Worm (Caenorhabditis elegans) whole organism, L2 larva: ENCODE measurements around the gene tlk-1.
"Not testable (repeated sequence)": the region's sequence is repeated elsewhere in the genome, so short reads cannot be mapped to it uniquely, and the experiment has no call there.

Experiments
- C34F6.9 ChIP-seq: fragments of 150-350 bp; optimal IDR thresholded peaks from 2 replicates; lab custom pipeline; 2014; ENCODE audit warnings: missing biosample characterization, missing genetic modification characterization
- F13H6.1 ChIP-seq: sonication (generic microtip); optimal IDR thresholded peaks from 2 replicates; lab custom pipeline; 2016; ENCODE audit warnings: missing genetic modification characterization, missing compliant biosample characterization
- R02D3.7 ChIP-seq: fragments of 150-350 bp; optimal IDR thresholded peaks from 2 replicates; lab custom pipeline; 2014; ENCODE audit warnings: missing biosample characterization, missing genetic modification characterization
- alr-1 ChIP-seq: fragments of 150-350 bp; optimal IDR thresholded peaks from 2 replicates; lab custom pipeline; 2014; ENCODE audit warnings: missing biosample characterization, missing genetic modification characterization
- aly-2 ChIP-seq: fragments of 150-350 bp; optimal IDR thresholded peaks from 2 replicates; lab custom pipeline; 2014; ENCODE audit warnings: missing biosample characterization, missing genetic modification characterization
- ama-1 ChIP-seq: fragments of 150-350 bp; optimal IDR thresholded peaks from 2 replicates; lab custom pipeline; 2018; ENCODE audit warnings: inconsistent platforms
- blmp-1 ChIP-seq: sonication (generic microtip); optimal IDR thresholded peaks from 2 replicates; lab custom pipeline; 2017; ENCODE audit warnings: missing genetic modification characterization, mild to moderate bottlenecking, missing compliant biosample characterization, antibody characterized with exemption, moderate library complexity; ENCODE audit not compliant: insufficient read depth
- ceh-82 ChIP-seq: fragments of 150-350 bp; optimal IDR thresholded peaks from 2 replicates; lab custom pipeline; 2014; ENCODE audit warnings: missing biosample characterization, missing genetic modification characterization
- crh-2 ChIP-seq: sonication (generic microtip); optimal IDR thresholded peaks from 2 replicates; lab custom pipeline; 2017; ENCODE audit warnings: missing biosample characterization, missing genetic modification characterization
- dmd-4 ChIP-seq: sonication (generic microtip); optimal IDR thresholded peaks from 2 replicates; lab custom pipeline; 2017; ENCODE audit warnings: missing biosample characterization, missing genetic modification characterization
- egl-27 ChIP-seq: sonication (generic microtip); optimal IDR thresholded peaks from 3 replicates; lab custom pipeline; 2017; ENCODE audit warnings: missing biosample characterization, missing genetic modification reagents, missing genetic modification characterization
- gmeb-1 ChIP-seq: fragments of 150-350 bp; optimal IDR thresholded peaks from 2 replicates; lab custom pipeline; 2014; ENCODE audit warnings: missing biosample characterization, missing genetic modification characterization
- lin-11 ChIP-seq: fragments of 150-350 bp; sonication (generic microtip); optimal IDR thresholded peaks from 2 replicates; lab custom pipeline; 2014; ENCODE audit warnings: missing biosample characterization, missing genetic modification characterization, inconsistent platforms, mixed read lengths
- lin-13 ChIP-seq: fragments of 150-350 bp; optimal IDR thresholded peaks from 2 replicates; lab custom pipeline; 2014; ENCODE audit warnings: missing biosample characterization, missing genetic modification reagents, missing genetic modification characterization
- lsy-2 ChIP-seq, 2 experiments: fragments of 150-350 bp in 1 of 2; sonication (generic microtip) in 1 of 2; optimal IDR thresholded peaks; 2 replicates each; lab custom pipeline; 2014 to 2017; ENCODE audit warnings: missing biosample characterization in 2 of 2, missing genetic modification characterization in 2 of 2
- mab-5 ChIP-seq: fragments of 150-350 bp; optimal IDR thresholded peaks from 2 replicates; lab custom pipeline; 2014; ENCODE audit warnings: missing biosample characterization, missing genetic modification characterization
- mdl-1 ChIP-seq, 2 experiments: fragments of 150-350 bp in 1 of 2; sonication (generic microtip) in 1 of 2; optimal IDR thresholded peaks; 2 replicates each; lab custom pipeline; 2017; ENCODE audit warnings: missing biosample characterization in 2 of 2, missing genetic modification characterization in 2 of 2
- nhr-10 ChIP-seq: sonication (generic microtip); optimal IDR thresholded peaks from 2 replicates; lab custom pipeline; 2017; ENCODE audit warnings: missing biosample characterization, missing genetic modification characterization
- nhr-11 ChIP-seq: fragments of 150-350 bp; optimal IDR thresholded peaks from 2 replicates; lab custom pipeline; 2014; ENCODE audit warnings: missing biosample characterization, missing genetic modification characterization
- nhr-12 ChIP-seq: fragments of 150-350 bp; optimal IDR thresholded peaks from 2 replicates; lab custom pipeline; 2014; ENCODE audit warnings: missing biosample characterization, missing genetic modification characterization
- nhr-129 ChIP-seq: fragments of 150-350 bp; optimal IDR thresholded peaks from 2 replicates; lab custom pipeline; 2014; ENCODE audit warnings: missing biosample characterization, missing genetic modification characterization
- nhr-25 ChIP-seq: fragments of 150-350 bp; sonication (generic microtip); optimal IDR thresholded peaks from 3 replicates; lab custom pipeline; 2014; ENCODE audit warnings: missing biosample characterization, missing genetic modification characterization
- nhr-6 ChIP-seq: fragments of 150-350 bp; optimal IDR thresholded peaks from 2 replicates; lab custom pipeline; 2014; ENCODE audit warnings: missing biosample characterization, missing genetic modification characterization
- nhr-77 ChIP-seq: fragments of 150-350 bp; optimal IDR thresholded peaks from 2 replicates; lab custom pipeline; 2014; ENCODE audit warnings: missing biosample characterization, missing genetic modification characterization
- sem-4 ChIP-seq: fragments of 150-350 bp; optimal IDR thresholded peaks from 2 replicates; lab custom pipeline; 2014; ENCODE audit warnings: missing biosample characterization, missing genetic modification reagents, missing genetic modification characterization
- skn-1 ChIP-seq: sonication (generic microtip); optimal IDR thresholded peaks from 2 replicates; lab custom pipeline; 2017; ENCODE audit warnings: missing biosample characterization, missing genetic modification characterization
- sma-9 ChIP-seq, 2 experiments: fragments of 150-350 bp in 1 of 2; sonication (generic microtip) in 1 of 2; optimal IDR thresholded peaks; 2 replicates each; lab custom pipeline; 2014 to 2016; ENCODE audit warnings: missing genetic modification characterization in 2 of 2, mild to moderate bottlenecking in 1 of 2, missing biosample characterization in 1 of 2, missing compliant biosample characterization in 1 of 2, missing genetic modification reagents in 1 of 2, moderate library complexity in 1 of 2
- snpc-4 ChIP-seq: fragments of 150-350 bp; optimal IDR thresholded peaks from 2 replicates; lab custom pipeline; 2014; ENCODE audit warnings: missing biosample characterization, missing genetic modification characterization
- unc-39 ChIP-seq: fragments of 150-350 bp; optimal IDR thresholded peaks from 2 replicates; lab custom pipeline; 2014; ENCODE audit warnings: missing biosample characterization, missing genetic modification characterization
- zag-1 ChIP-seq: fragments of 150-350 bp; optimal IDR thresholded peaks from 2 replicates; lab custom pipeline; 2014; ENCODE audit warnings: missing biosample characterization, missing genetic modification characterization
- ztf-4 ChIP-seq: fragments of 150-350 bp; optimal IDR thresholded peaks from 2 replicates; lab custom pipeline; 2014; ENCODE audit warnings: missing biosample characterization, missing genetic modification characterization

The tlk-1 gene

DNA sequence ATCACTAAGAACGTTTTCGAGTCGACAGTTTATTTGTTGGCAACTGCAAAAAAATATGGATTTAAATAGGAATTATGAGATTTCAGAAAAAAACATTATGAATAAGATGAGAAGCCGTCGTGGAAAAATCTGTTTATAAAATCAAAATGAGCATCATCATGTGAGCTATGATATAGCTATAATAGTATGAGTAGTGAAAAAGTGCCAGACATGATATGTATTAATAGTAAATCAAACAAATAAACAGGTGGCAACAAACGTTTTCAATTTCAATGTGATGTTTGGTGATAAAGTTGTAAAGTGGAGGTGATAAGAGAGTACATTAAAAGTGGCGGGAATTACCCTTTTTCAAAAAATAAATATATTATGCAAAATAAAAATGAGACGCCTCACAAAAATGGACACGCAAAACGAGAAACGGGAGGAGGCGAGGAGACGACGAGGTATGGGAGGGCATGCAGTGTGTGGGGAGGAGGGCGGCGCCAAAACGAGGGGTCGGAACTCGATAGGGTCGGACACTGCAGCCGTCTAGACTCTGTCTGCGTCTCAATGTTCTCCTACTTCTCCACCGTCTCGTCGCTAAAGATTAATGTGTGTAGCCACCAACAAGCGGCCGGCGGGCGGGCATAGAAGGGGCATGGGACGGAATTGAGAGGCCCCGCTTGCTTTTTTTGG lies 31.9 kb upstream of the tlk-1 start, which contains the start of gene C07A9.9 (continued):
- TF ChIP-seq nhr-6 (no peak), dmd-4 (tag; lab: Kevin White, UChicago) (no peak), sma-9 (GFP tag; optimal IDR thresholded peaks at IDR 0.05; lab: Kevin White, UChicago) (peak; percentile 75), sma-9 (tag; optimal IDR thresholded peaks at IDR 0.05; lab: Kevin White, UChicago) (no peak), C34F6.9 (peak; percentile 69), nhr-129 (peak; percentile 80)

DNA sequence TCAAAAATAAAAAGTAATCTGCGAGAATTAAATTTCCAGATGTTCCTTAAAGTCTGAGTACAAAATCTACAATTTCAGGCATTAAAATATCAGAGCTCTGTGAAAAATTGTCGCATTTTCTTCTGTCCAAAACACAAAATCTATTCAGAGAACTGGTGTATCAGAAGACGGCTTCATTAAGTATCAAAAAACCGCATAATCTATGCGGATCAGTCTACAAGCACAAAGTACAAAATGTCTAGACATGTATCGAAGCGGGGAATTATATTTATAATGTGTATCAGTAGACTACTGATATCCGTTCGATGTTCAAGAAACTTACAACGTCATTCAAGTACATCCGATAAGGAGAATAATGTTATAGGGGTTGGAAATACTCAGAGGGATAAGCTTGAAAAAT lies 30.1 kb upstream of the tlk-1 start:
- TF ChIP-seq nhr-10 = no peak
- TF ChIP-seq nhr-77 (tag; lab: Kevin White, UChicago) = no peak
- TF ChIP-seq egl-27 (tag; lab: Kevin White, UChicago) = no peak
- no peak for TF ChIP-seq mdl-1 (tag; optimal IDR thresholded peaks at IDR 0.05; lab: Kevin White, UChicago)
- TF ChIP-seq sma-9 (GFP tag; optimal IDR thresholded peaks at IDR 0.05; lab: Kevin White, UChicago) = no peak
- TF ChIP-seq sma-9 (tag; optimal IDR thresholded peaks at IDR 0.05; lab: Kevin White, UChicago) = no peak
- TF ChIP-seq snpc-4 (tag; lab: Kevin White, UChicago) = no peak
- no peak for TF ChIP-seq unc-39
- no peak for TF ChIP-seq nhr-6
- TF ChIP-seq lsy-2 (tag; optimal IDR thresholded peaks at IDR 0.05; lab: Kevin White, UChicago) = no peak
- no peak for TF ChIP-seq mab-5 (tag; lab: Kevin White, UChicago)
- no peak for TF ChIP-seq lin-13 (GFP tag; lab: Kevin White, UChicago)
- TF ChIP-seq sem-4 (tag; lab: Kevin White, UChicago) = no peak
- TF ChIP-seq blmp-1 (tag; lab: Kevin White, UChicago) = no peak
- TF ChIP-seq F13H6.1 (tag; lab: Kevin White, UChicago) = no peak
- TF ChIP-seq ztf-4 = no peak
- no peak for TF ChIP-seq zag-1 (tag; lab: Kevin White, UChicago)
- no peak for TF ChIP-seq nhr-129

- TF ChIP-seq gmeb-1 (tag; lab: Kevin White, UChicago) (no peak), sma-9 (GFP tag; optimal IDR thresholded peaks at IDR 0.05; lab: Kevin White, UChicago) (no peak), sma-9 (tag; optimal IDR thresholded peaks at IDR 0.05; lab: Kevin White, UChicago) (no peak)
Observed at ce11 chrIII:9678819-9679218, 20.9 kb upstream of the tlk-1 start, which contains the start of gene ugt-60. Gene ugt-60, minus strand, starts transcription at chrIII:9679051.

DNA sequence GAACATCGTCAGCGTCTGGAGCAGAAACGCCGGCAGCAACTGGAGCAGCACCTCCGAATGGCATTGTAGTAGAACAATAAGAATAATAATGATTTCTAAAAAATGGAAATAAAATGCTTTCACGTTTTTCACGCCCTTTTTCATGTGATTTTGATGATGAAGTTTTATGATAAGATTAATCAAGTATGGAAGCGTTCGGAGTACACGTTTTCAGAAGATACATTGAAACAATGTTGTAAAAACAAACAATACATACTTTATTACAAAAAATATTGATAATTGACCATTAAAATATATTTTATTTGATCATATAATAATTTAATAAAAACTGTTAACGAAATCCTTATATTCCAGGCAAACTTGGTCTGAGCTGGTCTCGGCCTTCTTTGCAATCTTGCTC lies 18.5 kb upstream of the tlk-1 start, which contains the start of gene C07A9.13:
Gene C07A9.13 (minus strand): TSS at position 101 of the 400 bp plus-strand sequence.
- TF ChIP-seq nhr-11; snpc-4 (tag; lab: Kevin White, UChicago); lin-11 (tag; lab: Kevin White, UChicago): not testable (repeated sequence)

DNA sequence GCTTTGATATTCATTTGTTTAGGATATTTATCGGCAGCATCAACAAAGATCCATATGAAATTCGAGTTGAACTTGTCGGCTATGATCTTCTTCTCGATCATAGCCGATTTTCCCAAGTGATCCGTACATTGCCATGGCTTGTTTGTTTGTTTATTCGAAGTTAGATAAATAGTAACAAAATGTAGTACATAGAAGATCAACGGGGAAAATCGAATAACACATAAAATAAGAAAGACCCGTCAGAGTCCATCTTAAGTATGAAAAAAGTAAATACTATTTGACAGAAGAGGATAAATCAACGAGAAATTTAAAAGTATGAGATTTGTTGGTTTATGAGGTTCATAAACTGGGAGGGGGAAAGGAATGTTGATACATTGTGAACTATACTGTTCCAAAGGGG lies 16.9 kb upstream of the tlk-1 start, which contains the start of gene C07A9.5:
Gene C07A9.5 (minus strand): TSS at position 101 of the 400 bp plus-strand sequence.
- TF ChIP-seq aly-2 (tag; lab: Kevin White, UChicago); ama-1; gmeb-1 (tag; lab: Kevin White, UChicago): not testable (repeated sequence)

DNA sequence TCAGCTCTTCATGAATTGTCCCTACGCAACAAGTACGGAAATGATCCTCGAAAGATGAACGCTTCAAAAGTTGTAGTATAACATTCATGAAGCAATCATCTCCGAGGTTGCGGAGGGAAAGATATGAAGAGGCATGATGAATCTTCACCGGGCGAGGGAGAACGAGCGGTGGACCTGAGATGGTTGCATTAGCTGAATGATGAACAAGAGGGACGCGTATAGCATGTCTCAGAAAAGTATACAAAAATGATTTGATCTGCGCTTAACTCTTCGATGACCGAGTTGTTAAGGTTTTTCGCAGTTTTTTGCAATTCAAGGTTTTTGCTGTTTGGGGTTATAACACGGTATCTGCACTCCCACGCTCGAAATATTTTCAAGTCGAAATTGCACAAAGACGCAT lies 13.7 kb upstream of the tlk-1 start, which contains the start of gene C07A9.10:
Gene C07A9.10 (minus strand): TSS at position 101 of the 400 bp plus-strand sequence.
- TF ChIP-seq alr-1 (tag; lab: Kevin White, UChicago) = no peak
- TF ChIP-seq ztf-4 = no peak
- TF ChIP-seq R02D3.7 (tag; lab: Kevin White, UChicago) = no peak
- no peak for TF ChIP-seq aly-2 (tag; lab: Kevin White, UChicago)
- TF ChIP-seq ceh-82 (tag; lab: Kevin White, UChicago) = no peak
- no peak for TF ChIP-seq skn-1 (tag; lab: Kevin White, UChicago)
- no peak for TF ChIP-seq crh-2
- no peak for TF ChIP-seq nhr-12 (tag; lab: Kevin White, UChicago)
- no peak for TF ChIP-seq unc-39
- no peak for TF ChIP-seq nhr-25 (tag; lab: Kevin White, UChicago)
- TF ChIP-seq sma-9 (GFP tag; optimal IDR thresholded peaks at IDR 0.05; lab: Kevin White, UChicago) = no peak
- no peak for TF ChIP-seq sma-9 (tag; optimal IDR thresholded peaks at IDR 0.05; lab: Kevin White, UChicago)
- TF ChIP-seq ama-1 = no peak
- no peak for TF ChIP-seq gmeb-1 (tag; lab: Kevin White, UChicago)
- no peak for TF ChIP-seq lin-13 (GFP tag; lab: Kevin White, UChicago)
